Fruit fly (Drosophila melanogaster) whole organism, embryonic: Measurements from ENCODE around the gene CG17803.

Source experiments
- ATbp ChIP-seq: fragments of 200-800 bp; sonication (Bioruptor generic); optimal IDR thresholded peaks from 2 replicates; lab custom pipeline; 2017; ENCODE audit warnings: missing biosample characterization, mild to moderate bottlenecking, missing genetic modification characterization, missing genetic modification reagents
- Abd-B ChIP-seq: fragments of 200-800 bp; sonication (Bioruptor generic); optimal IDR thresholded peaks from 2 replicates; lab custom pipeline; 2018; ENCODE audit warnings: missing biosample characterization, mild to moderate bottlenecking, missing genetic modification characterization, moderate library complexity
- Antp ChIP-seq: fragments of 200-800 bp; sonication (Bioruptor generic); optimal IDR thresholded peaks from 3 replicates; lab custom pipeline; 2016; ENCODE audit warnings: missing biosample characterization, missing genetic modification characterization
- CG13894 ChIP-seq: fragments of 200-800 bp; sonication (Bioruptor generic); optimal IDR thresholded peaks from 3 replicates; lab custom pipeline; 2018; ENCODE audit warnings: missing biosample characterization, mild to moderate bottlenecking, missing genetic modification characterization, moderate library complexity
- CG15269 ChIP-seq: fragments of 200-800 bp; sonication (Bioruptor generic); optimal IDR thresholded peaks from 2 replicates; lab custom pipeline; 2018; ENCODE audit warnings: missing biosample characterization, mild to moderate bottlenecking, missing genetic modification characterization, moderate library complexity
- CG15514 ChIP-seq: fragments of 200-800 bp; sonication (Bioruptor generic); optimal IDR thresholded peaks from 3 replicates; lab custom pipeline; 2017; ENCODE audit warnings: missing biosample characterization, missing genetic modification characterization, mild to moderate bottlenecking, moderate library complexity, missing genetic modification reagents
- CG15696 ChIP-seq: fragments of 200-800 bp; sonication (Bioruptor generic); optimal IDR thresholded peaks from 2 replicates; lab custom pipeline; 2019; ENCODE audit warnings: missing biosample characterization, mild to moderate bottlenecking, missing genetic modification characterization, moderate library complexity
- CG17359 ChIP-seq: fragments of 200-800 bp; sonication (Bioruptor generic); optimal IDR thresholded peaks from 3 replicates; lab custom pipeline; 2018; ENCODE audit warnings: missing biosample characterization, mild to moderate bottlenecking, missing genetic modification characterization, moderate library complexity
- CG18262 ChIP-seq: fragments of 200-800 bp; optimal IDR thresholded peaks from 3 replicates; lab custom pipeline; 2019; ENCODE audit warnings: missing biosample characterization, mild to moderate bottlenecking, missing genetic modification characterization, moderate library complexity
- CG18476 ChIP-seq: fragments of 200-800 bp; sonication (Bioruptor generic); optimal IDR thresholded peaks from 2 replicates; lab custom pipeline; 2016; ENCODE audit warnings: missing biosample characterization, mild to moderate bottlenecking, missing genetic modification characterization
- CG18599 ChIP-seq: fragments of 200-800 bp; sonication (Bioruptor generic); optimal IDR thresholded peaks from 3 replicates; lab custom pipeline; 2017; ENCODE audit warnings: missing biosample characterization, missing genetic modification characterization, mild to moderate bottlenecking, moderate library complexity, missing genetic modification reagents
- CG3281 ChIP-seq: fragments of 200-800 bp; sonication (Bioruptor generic); optimal IDR thresholded peaks from 3 replicates; lab custom pipeline; 2017; ENCODE audit warnings: missing biosample characterization, mild to moderate bottlenecking, missing genetic modification characterization
- CG7556 ChIP-seq: fragments of 200-800 bp; sonication (Bioruptor generic); optimal IDR thresholded peaks from 2 replicates; lab custom pipeline; 2017; ENCODE audit warnings: missing biosample characterization, mild to moderate bottlenecking, missing genetic modification characterization
- CG7987 ChIP-seq: fragments of 200-800 bp; sonication (Bioruptor generic); optimal IDR thresholded peaks from 2 replicates; lab custom pipeline; 2018; ENCODE audit warnings: missing biosample characterization, mild to moderate bottlenecking, missing genetic modification characterization, moderate library complexity
- CG8388 ChIP-seq: fragments of 200-800 bp; sonication (Bioruptor generic); optimal IDR thresholded peaks from 2 replicates; lab custom pipeline; 2019; ENCODE audit warnings: missing biosample characterization, mild to moderate bottlenecking, missing genetic modification characterization, moderate library complexity
- CG8944 ChIP-seq: fragments of 200-800 bp; sonication (Bioruptor generic); optimal IDR thresholded peaks from 3 replicates; lab custom pipeline; 2016; ENCODE audit warnings: missing biosample characterization, missing genetic modification characterization
- Eip74EF ChIP-seq, 2 experiments: fragments of 200-800 bp in 1 of 2; fragments of >200 bp in 1 of 2; sonication (Bioruptor generic) in 1 of 2; optimal IDR thresholded peaks; 2 replicates each; lab custom pipeline; 2017 to 2019; ENCODE audit warnings: missing biosample characterization in 2 of 2, missing genetic modification characterization in 2 of 2, mild to moderate bottlenecking in 1 of 2, moderate library complexity in 1 of 2
- Ets65A ChIP-seq: fragments of 200-800 bp; sonication (Bioruptor generic); peaks from one replicate; lab custom pipeline; 2016; ENCODE audit warnings: missing biosample characterization, missing genetic modification characterization
- Gug ChIP-seq: fragments of 200-800 bp; sonication (Bioruptor generic); IDR thresholded peaks from 4 replicates; pipeline ENCODE4 v1.3.6; 2022; ENCODE audit warnings: missing biosample characterization, missing genetic modification characterization
- HLH54F ChIP-seq: fragments of 200-800 bp; sonication (Bioruptor generic); optimal IDR thresholded peaks from 3 replicates; lab custom pipeline; 2016; ENCODE audit warnings: missing biosample characterization, missing genetic modification characterization
- Hr51 ChIP-seq, 2 experiments: fragments of 200-800 bp; sonication (Bioruptor generic); optimal IDR thresholded peaks; 2 replicates in 1 of 2; 3 replicates in 1 of 2; lab custom pipeline; 2016 to 2018; ENCODE audit warnings: missing biosample characterization in 2 of 2, missing genetic modification characterization in 2 of 2, mild to moderate bottlenecking in 1 of 2, moderate library complexity in 1 of 2
- Myb ChIP-seq: fragments of 200-800 bp; sonication (Bioruptor generic); optimal IDR thresholded peaks from 2 replicates; lab custom pipeline; 2016; ENCODE audit warnings: missing biosample characterization, missing genetic modification characterization
- NK7.1 ChIP-seq: fragments of 200-800 bp; sonication (Bioruptor generic); optimal IDR thresholded peaks from 3 replicates; lab custom pipeline; 2016; ENCODE audit warnings: missing biosample characterization, missing genetic modification characterization
- NfI ChIP-seq: fragments of 200-800 bp; sonication (Bioruptor generic); optimal IDR thresholded peaks from 3 replicates; lab custom pipeline; 2018; ENCODE audit warnings: missing biosample characterization, mild to moderate bottlenecking, missing genetic modification characterization, moderate library complexity
- Oli ChIP-seq: fragments of 200-800 bp; sonication (Bioruptor generic); optimal IDR thresholded peaks from 2 replicates; lab custom pipeline; 2018; ENCODE audit warnings: missing biosample characterization, mild to moderate bottlenecking, missing genetic modification characterization, moderate library complexity
- Sox102F ChIP-seq: fragments of 200-800 bp; sonication (Bioruptor generic); optimal IDR thresholded peaks from 2 replicates; lab custom pipeline; 2018; ENCODE audit warnings: missing biosample characterization, mild to moderate bottlenecking, missing genetic modification characterization, moderate library complexity
- Trl ChIP-seq, 3 experiments: fragments of >200 bp in 2 of 3; fragments of 200-800 bp in 1 of 3; sonication (Bioruptor generic) in 1 of 3; optimal IDR thresholded peaks; 2 replicates in 1 of 3; 3 replicates in 2 of 3; lab custom pipeline; 2016 to 2017; ENCODE audit warnings: missing biosample characterization in 1 of 3, missing genetic modification characterization in 1 of 3
- ara ChIP-seq: fragments of 200-800 bp; sonication (Bioruptor generic); IDR thresholded peaks from 2 replicates; pipeline ENCODE4 v1.3.6; 2022; ENCODE audit warnings: missing biosample characterization, missing genetic modification characterization
- ase ChIP-seq: fragments of 200-800 bp; sonication (Bioruptor generic); IDR thresholded peaks from 3 replicates; pipeline ENCODE4 v1.3.6; 2022; ENCODE audit warnings: missing biosample characterization, missing genetic modification characterization
- bab2 ChIP-seq: fragments of 200-800 bp; sonication (Bioruptor generic); optimal IDR thresholded peaks from 2 replicates; lab custom pipeline; 2016; ENCODE audit warnings: missing biosample characterization, missing genetic modification characterization
- bcd ChIP-seq: fragments of 200-800 bp; sonication (Bioruptor generic); optimal IDR thresholded peaks from 2 replicates; lab custom pipeline; 2017; ENCODE audit warnings: missing biosample characterization, mild to moderate bottlenecking, missing genetic modification characterization
- cg ChIP-seq: fragments of 200-800 bp; sonication (Bioruptor generic); optimal IDR thresholded peaks from 3 replicates; lab custom pipeline; 2019; ENCODE audit warnings: missing biosample characterization, mild to moderate bottlenecking, missing genetic modification characterization, moderate library complexity
- crp ChIP-seq, 2 experiments: fragments of 200-800 bp; sonication (Bioruptor generic); optimal IDR thresholded peaks; 2 replicates in 1 of 2; 3 replicates in 1 of 2; lab custom pipeline; 2017; ENCODE audit warnings: missing biosample characterization in 2 of 2, missing genetic modification characterization in 2 of 2, mild to moderate bottlenecking in 1 of 2, moderate library complexity in 1 of 2
- dan ChIP-seq: fragments of 200-800 bp; sonication (Bioruptor generic); IDR thresholded peaks from 2 replicates; pipeline ENCODE4 v1.3.6; 2022; ENCODE audit warnings: missing biosample characterization, missing genetic modification characterization
- disco-r ChIP-seq: fragments of 200-800 bp; sonication (Bioruptor generic); optimal IDR thresholded peaks from 2 replicates; lab custom pipeline; 2016; ENCODE audit warnings: missing biosample characterization, missing genetic modification characterization
- dmrt99B ChIP-seq: fragments of 200-800 bp; sonication (Bioruptor generic); optimal IDR thresholded peaks from 2 replicates; lab custom pipeline; 2018; ENCODE audit warnings: missing biosample characterization, mild to moderate bottlenecking, missing genetic modification characterization, moderate library complexity
- dpn ChIP-seq, 2 experiments: fragments of 200-800 bp; sonication (Bioruptor generic); optimal IDR thresholded peaks; 3 replicates each; lab custom pipeline; 2016; ENCODE audit warnings: missing biosample characterization in 2 of 2, missing genetic modification characterization in 2 of 2
- ems ChIP-seq: fragments of 200-800 bp; sonication (Bioruptor generic); optimal IDR thresholded peaks from 3 replicates; lab custom pipeline; 2016; ENCODE audit warnings: missing biosample characterization, missing genetic modification characterization
- fd64A ChIP-seq: fragments of 200-800 bp; sonication (Bioruptor generic); optimal IDR thresholded peaks from 3 replicates; lab custom pipeline; 2018; ENCODE audit warnings: missing biosample characterization, mild to moderate bottlenecking, missing genetic modification characterization
- lab ChIP-seq: fragments of 200-800 bp; sonication (Bioruptor generic); optimal IDR thresholded peaks from 3 replicates; lab custom pipeline; 2017; ENCODE audit warnings: missing biosample characterization, missing genetic modification characterization, mild to moderate bottlenecking, moderate library complexity, missing genetic modification reagents
- lilli ChIP-seq: fragments of 200-800 bp; sonication (Bioruptor generic); optimal IDR thresholded peaks from 3 replicates; lab custom pipeline; 2016; ENCODE audit warnings: missing biosample characterization, missing genetic modification characterization
- nmo ChIP-seq: fragments of 200-800 bp; sonication (Bioruptor generic); optimal IDR thresholded peaks from 2 replicates; lab custom pipeline; 2018; ENCODE audit warnings: missing biosample characterization, mild to moderate bottlenecking, missing genetic modification characterization, moderate library complexity
- pfk ChIP-seq: fragments of 200-800 bp; sonication (Bioruptor generic); optimal IDR thresholded peaks from 2 replicates; lab custom pipeline; 2018; ENCODE audit warnings: missing biosample characterization, mild to moderate bottlenecking, missing genetic modification characterization, moderate library complexity
- pzg ChIP-seq: fragments of 200-800 bp; sonication (Bioruptor generic); optimal IDR thresholded peaks from 3 replicates; lab custom pipeline; 2018; ENCODE audit warnings: missing biosample characterization, mild to moderate bottlenecking, missing genetic modification characterization, moderate library complexity
- ro ChIP-seq: fragments of 200-800 bp; sonication (Bioruptor generic); IDR thresholded peaks from 2 replicates; pipeline ENCODE4 v1.3.6; 2022; ENCODE audit warnings: missing biosample characterization, missing genetic modification characterization
- row ChIP-seq: fragments of 200-800 bp; sonication (Bioruptor generic); IDR thresholded peaks from 3 replicates; pipeline ENCODE4 v1.3.6; 2022; ENCODE audit warnings: missing biosample characterization, missing genetic modification characterization
- sens ChIP-seq: fragments of 200-800 bp; sonication (Bioruptor generic); peaks from one replicate; lab custom pipeline; 2016; ENCODE audit warnings: missing biosample characterization, missing genetic modification characterization
- sima ChIP-seq: fragments of 200-800 bp; sonication (Bioruptor generic); optimal IDR thresholded peaks from 2 replicates; lab custom pipeline; 2016; ENCODE audit warnings: missing biosample characterization, missing genetic modification characterization
- unpg ChIP-seq: fragments of 200-800 bp; sonication (Bioruptor generic); optimal IDR thresholded peaks from 3 replicates; lab custom pipeline; 2018; ENCODE audit warnings: missing biosample characterization, mild to moderate bottlenecking, missing genetic modification characterization, moderate library complexity

CG17803 gene

DNA sequence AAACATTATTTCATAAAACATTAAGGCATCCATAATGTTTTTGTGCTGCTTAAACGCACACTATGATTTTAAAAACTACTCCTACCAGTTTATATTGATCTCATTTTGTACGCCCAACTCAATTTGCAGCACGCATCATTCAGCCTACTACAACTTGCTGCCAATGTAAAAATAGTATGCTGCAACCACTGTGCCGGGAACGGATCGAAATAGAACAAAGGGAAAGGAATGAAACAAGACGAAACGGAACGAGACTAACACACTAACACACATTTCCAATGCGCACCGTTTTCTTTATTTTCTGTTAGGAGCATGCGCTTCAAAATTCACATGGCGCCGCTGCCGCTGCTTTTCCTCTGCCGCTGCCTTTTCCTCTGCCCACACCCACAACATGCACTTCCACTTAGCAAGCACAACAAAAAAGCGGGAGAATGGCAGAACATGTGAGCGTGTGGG lies 24.3 kb downstream of the CG17803 start:
- TF ChIP-seq CG7987 (GFP tag; lab: Kevin White, UChicago) (no peak), CG15696 (tag; lab: Kevin White, UChicago) (no peak), CG13894 (tag; lab: Kevin White, UChicago) (peak; percentile 7), sima (GFP tag; lab: Kevin White, UChicago) (no peak), Hr51 (GFP tag; optimal IDR thresholded peaks at IDR 0.05; lab: Kevin White, UChicago) (peak in 1 of 2 experiments; percentile 40), Eip74EF (GFP tag; optimal IDR thresholded peaks at IDR 0.05; lab: Kevin White, UChicago) (no peak), bab2 (GFP tag; lab: Kevin White, UChicago) (peak; percentile 12), ro (GFP tag; lab: Robert Waterston, UW) (no peak), Myb (no peak), HLH54F (GFP tag; lab: Kevin White, UChicago) (peak; percentile 16), NfI (GFP tag; lab: Kevin White, UChicago) (peak; percentile 30), Oli (peak; percentile 33), dmrt99B (tag; lab: Kevin White, UChicago) (peak; percentile 33), CG8944 (GFP tag; lab: Kevin White, UChicago) (peak; percentile 13), unpg (GFP tag; lab: Kevin White, UChicago) (peak; percentile 7), NK7.1 (peak; percentile 16), lilli (GFP tag; lab: Kevin White, UChicago) (peak; percentile 26), ara (GFP tag; lab: Robert Waterston, UW) (no peak), CG3281 (peak; percentile 37), bcd (GFP tag; lab: Kevin White, UChicago) (peak; percentile 10), CG18262 (peak; percentile 15), Ets65A (peak; percentile 38), Gug (GFP tag; lab: Robert Waterston, UW) (peak; percentile 59; the same call in 3 of the 4 replicates), CG18599 (GFP tag; lab: Kevin White, UChicago) (peak; percentile 18), ems (GFP tag; lab: Kevin White, UChicago) (peak; percentile 7), CG18476 (GFP tag; lab: Kevin White, UChicago) (peak; percentile 9), cg (peak; percentile 54), Abd-B (GFP tag; lab: Kevin White, UChicago) (peak; percentile 12), CG7556 (GFP tag; lab: Kevin White, UChicago) (peak; percentile 31), dan (GFP tag; lab: Robert Waterston, UW) (no peak), crp (GFP tag; optimal IDR thresholded peaks at IDR 0.05; lab: Kevin White, UChicago) (no peak), Antp (peak; percentile 39), sens (GFP tag; lab: Kevin White, UChicago) (peak; percentile 33), pfk (GFP tag; lab: Kevin White, UChicago) (peak; percentile 96), CG17359 (peak; percentile 18), fd64A (GFP tag; lab: Kevin White, UChicago) (no peak), CG8388 (no peak), ase (0 out of 3 replicates have a peak, but pooled peaks have one; percentile 7), lab (peak; percentile 45), Sox102F (GFP tag; lab: Kevin White, UChicago) (peak; percentile 40), row (peak; percentile 66), dpn (GFP tag; optimal IDR thresholded peaks at IDR 0.05; lab: Kevin White, UChicago) (peak; percentile 44 to 54), Trl (optimal IDR thresholded peaks at IDR 0.05; lab: Kevin White, UChicago) (no peak), Trl (GFP tag; optimal IDR thresholded peaks at IDR 0.05; lab: Kevin White, UChicago) (peak; percentile 2), ATbp (no peak), CG15514 (GFP tag; lab: Kevin White, UChicago) (peak; percentile 15), nmo (GFP tag; lab: Kevin White, UChicago) (peak; percentile 6), pzg (GFP tag; lab: Kevin White, UChicago) (peak; percentile 1), disco-r (GFP tag; lab: Kevin White, UChicago) (no peak), CG15269 (tag; lab: Kevin White, UChicago) (peak; percentile 12)
